Fruit fly (Drosophila melanogaster) whole organism, adult: ENCODE measurements around the gene Svil.

Experiments used
- CG11617 ChIP-seq: fragments of 200-800 bp; sonication (Bioruptor generic); optimal IDR thresholded peaks from 2 replicates; lab custom pipeline; 2017; ENCODE audit warnings: mild to moderate bottlenecking, missing biosample characterization, missing genetic modification reagents, missing genetic modification characterization
- CG12768 ChIP-seq: fragments of 200-800 bp; sonication (Bioruptor generic); optimal IDR thresholded peaks from 2 replicates; lab custom pipeline; 2017; ENCODE audit warnings: missing biosample characterization, missing genetic modification characterization, mild to moderate bottlenecking, moderate library complexity, missing genetic modification reagents
- CG7101 ChIP-seq: fragments of 200-800 bp; sonication (Bioruptor generic); optimal IDR thresholded peaks from 2 replicates; lab custom pipeline; 2018; ENCODE audit warnings: missing biosample characterization, mild to moderate bottlenecking, missing genetic modification characterization, moderate library complexity
- Clk ChIP-seq: fragments of 200-800 bp; sonication (Bioruptor generic); optimal IDR thresholded peaks from 2 replicates; lab custom pipeline; 2017; ENCODE audit warnings: missing biosample characterization, missing genetic modification characterization
- cic ChIP-seq: fragments of 200-800 bp; sonication (Bioruptor generic); optimal IDR thresholded peaks from 2 replicates; lab custom pipeline; 2017; ENCODE audit warnings: missing biosample characterization, mild to moderate bottlenecking, missing genetic modification characterization, moderate library complexity
- pad ChIP-seq: fragments of 200-800 bp; sonication (Bioruptor generic); optimal IDR thresholded peaks from 3 replicates; lab custom pipeline; 2017; ENCODE audit warnings: missing biosample characterization, missing genetic modification characterization, mild to moderate bottlenecking, moderate library complexity, missing genetic modification reagents

DNA sequence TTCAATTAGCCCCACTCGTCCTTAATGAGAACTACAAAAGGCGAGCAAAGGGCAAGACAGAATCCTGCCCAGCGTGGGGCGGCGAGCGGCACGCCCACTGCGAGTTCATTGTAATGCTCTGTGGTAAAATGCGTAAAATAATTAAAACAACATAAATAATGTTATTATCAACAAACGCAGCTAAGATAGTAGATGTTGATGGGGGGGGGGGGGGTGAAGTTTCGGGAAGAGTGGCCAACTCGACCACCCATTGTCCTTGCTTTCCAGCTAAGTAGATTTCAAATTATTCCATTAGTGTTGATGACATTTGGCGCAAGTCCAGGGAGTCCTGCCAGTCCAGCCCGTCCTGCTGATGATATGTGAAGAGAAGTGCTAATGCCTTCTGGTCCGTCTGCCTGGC is 48.7 kb upstream of the Svil start:
- TF ChIP-seq CG12768 (GFP tag; lab: Kevin White, UChicago) (no peak), CG7101 (tag; lab: Kevin White, UChicago) (no peak), Clk (GFP tag; lab: Kevin White, UChicago) (no peak), cic (no peak), pad (GFP tag; lab: Kevin White, UChicago) (no peak), CG11617 (GFP tag; lab: Kevin White, UChicago) (no peak)
